Worm (Caenorhabditis elegans) whole organism, L3 larva: ENCODE data around the gene tag-209.

ENCODE experiments used
- R02D3.7 ChIP-seq: fragments of 150-350 bp; optimal IDR thresholded peaks from 2 replicates; lab custom pipeline; 2014; ENCODE audit warnings: missing biosample characterization, missing genetic modification characterization
- aly-2 ChIP-seq: fragments of 150-350 bp; optimal IDR thresholded peaks from 2 replicates; lab custom pipeline; 2014; ENCODE audit warnings: missing biosample characterization, missing genetic modification characterization
- ceh-16 ChIP-seq: sonication (generic microtip); optimal IDR thresholded peaks from 2 replicates; lab custom pipeline; 2017; ENCODE audit warnings: missing biosample characterization, missing genetic modification characterization
- ceh-82 ChIP-seq: fragments of 150-350 bp; optimal IDR thresholded peaks from 2 replicates; lab custom pipeline; 2014; ENCODE audit warnings: missing biosample characterization, missing genetic modification characterization
- ceh-9 ChIP-seq: sonication (generic microtip); optimal IDR thresholded peaks from 2 replicates; lab custom pipeline; 2018; ENCODE audit warnings: missing biosample characterization, missing genetic modification characterization
- daf-12 ChIP-seq: fragments of 150-350 bp; optimal IDR thresholded peaks from 2 replicates; lab custom pipeline; 2014; ENCODE audit warnings: missing biosample characterization, missing genetic modification reagents, missing genetic modification characterization
- egl-27 ChIP-seq: sonication (generic microtip); optimal IDR thresholded peaks from 4 replicates; lab custom pipeline; 2017; ENCODE audit warnings: missing biosample characterization, missing genetic modification reagents, missing genetic modification characterization
- egl-5 ChIP-seq: fragments of 150-350 bp; optimal IDR thresholded peaks from 2 replicates; lab custom pipeline; 2017; ENCODE audit warnings: missing biosample characterization, missing genetic modification reagents, missing genetic modification characterization, inconsistent platforms
- elt-2 ChIP-seq: sonication (generic microtip); optimal IDR thresholded peaks from 2 replicates; lab custom pipeline; 2016; ENCODE audit warnings: missing genetic modification reagents, mild to moderate bottlenecking, missing genetic modification characterization, missing compliant biosample characterization
- eor-1 ChIP-seq, 2 experiments: fragments of 150-350 bp; optimal IDR thresholded peaks; 2 replicates each; lab custom pipeline; 2014 to 2018; ENCODE audit warnings: missing biosample characterization in 2 of 2, missing genetic modification characterization in 2 of 2
- fkh-2 ChIP-seq: fragments of 150-350 bp; optimal IDR thresholded peaks from 2 replicates; lab custom pipeline; 2014; ENCODE audit warnings: missing biosample characterization, missing genetic modification reagents, missing genetic modification characterization
- hmg-11 ChIP-seq: sonication (generic microtip); optimal IDR thresholded peaks from 2 replicates; lab custom pipeline; 2016; ENCODE audit warnings: missing genetic modification characterization, missing compliant biosample characterization
- jun-1 ChIP-seq: fragments of 150-350 bp; optimal IDR thresholded peaks from 2 replicates; lab custom pipeline; 2014; ENCODE audit warnings: missing biosample characterization, missing genetic modification reagents, missing genetic modification characterization
- lin-15B ChIP-seq: fragments of 150-350 bp; optimal IDR thresholded peaks from 2 replicates; lab custom pipeline; 2014; ENCODE audit warnings: missing biosample characterization, missing genetic modification characterization
- lin-39 ChIP-seq: fragments of 150-350 bp; optimal IDR thresholded peaks from 2 replicates; lab custom pipeline; 2018; ENCODE audit warnings: missing biosample characterization, missing genetic modification reagents, missing genetic modification characterization
- lsy-12 ChIP-seq: sonication (generic microtip); optimal IDR thresholded peaks from 2 replicates; lab custom pipeline; 2016; ENCODE audit warnings: mild to moderate bottlenecking, missing genetic modification characterization, missing compliant biosample characterization
- mdl-1 ChIP-seq: fragments of 150-350 bp; optimal IDR thresholded peaks from 2 replicates; lab custom pipeline; 2014; ENCODE audit warnings: missing biosample characterization, missing genetic modification characterization
- mml-1 ChIP-seq: fragments of 150-350 bp; sonication (generic microtip); optimal IDR thresholded peaks from 3 replicates; lab custom pipeline; 2014; ENCODE audit warnings: missing biosample characterization, missing genetic modification characterization
- nfya-1 ChIP-seq: sonication (generic microtip); optimal IDR thresholded peaks from 2 replicates; lab custom pipeline; 2017; ENCODE audit warnings: missing genetic modification characterization, mild to moderate bottlenecking, missing compliant biosample characterization, antibody characterized with exemption, moderate library complexity; ENCODE audit not compliant: insufficient read depth
- nhr-12 ChIP-seq: fragments of 150-350 bp; optimal IDR thresholded peaks from 2 replicates; lab custom pipeline; 2014; ENCODE audit warnings: missing biosample characterization, missing genetic modification characterization
- nhr-23 ChIP-seq: fragments of 150-350 bp; optimal IDR thresholded peaks from 2 replicates; lab custom pipeline; 2014; ENCODE audit warnings: missing biosample characterization, missing genetic modification reagents, missing genetic modification characterization
- nhr-237 ChIP-seq: fragments of 150-350 bp; optimal IDR thresholded peaks from 2 replicates; lab custom pipeline; 2014; ENCODE audit warnings: missing biosample characterization, missing genetic modification characterization
- nhr-25 ChIP-seq: sonication (generic microtip); optimal IDR thresholded peaks from 2 replicates; lab custom pipeline; 2017; ENCODE audit warnings: missing biosample characterization, missing genetic modification characterization
- nhr-67 ChIP-seq: fragments of 150-350 bp; optimal IDR thresholded peaks from 2 replicates; lab custom pipeline; 2014; ENCODE audit warnings: missing biosample characterization, missing genetic modification characterization
- pha-4 ChIP-seq: fragments of 150-350 bp; optimal IDR thresholded peaks from 2 replicates; lab custom pipeline; 2014; ENCODE audit warnings: missing biosample characterization, missing genetic modification reagents, missing genetic modification characterization
- pqm-1 ChIP-seq: fragments of 150-350 bp; optimal IDR thresholded peaks from 2 replicates; lab custom pipeline; 2017; ENCODE audit warnings: missing biosample characterization, missing genetic modification characterization, inconsistent platforms
- snpc-4 ChIP-seq: fragments of 150-350 bp; optimal IDR thresholded peaks from 2 replicates; lab custom pipeline; 2014; ENCODE audit warnings: missing biosample characterization, missing genetic modification characterization
- tbx-2 ChIP-seq: sonication (generic microtip); optimal IDR thresholded peaks from 2 replicates; lab custom pipeline; 2016; ENCODE audit warnings: mild to moderate bottlenecking, missing genetic modification characterization, missing compliant biosample characterization
- unc-39 ChIP-seq: sonication (generic microtip); optimal IDR thresholded peaks from 4 replicates; lab custom pipeline; 2017; ENCODE audit warnings: missing biosample characterization, missing genetic modification characterization
- ztf-4 ChIP-seq: fragments of 150-350 bp; optimal IDR thresholded peaks from 2 replicates; lab custom pipeline; 2014; ENCODE audit warnings: missing biosample characterization, missing genetic modification characterization

Gene tag-209

DNA sequence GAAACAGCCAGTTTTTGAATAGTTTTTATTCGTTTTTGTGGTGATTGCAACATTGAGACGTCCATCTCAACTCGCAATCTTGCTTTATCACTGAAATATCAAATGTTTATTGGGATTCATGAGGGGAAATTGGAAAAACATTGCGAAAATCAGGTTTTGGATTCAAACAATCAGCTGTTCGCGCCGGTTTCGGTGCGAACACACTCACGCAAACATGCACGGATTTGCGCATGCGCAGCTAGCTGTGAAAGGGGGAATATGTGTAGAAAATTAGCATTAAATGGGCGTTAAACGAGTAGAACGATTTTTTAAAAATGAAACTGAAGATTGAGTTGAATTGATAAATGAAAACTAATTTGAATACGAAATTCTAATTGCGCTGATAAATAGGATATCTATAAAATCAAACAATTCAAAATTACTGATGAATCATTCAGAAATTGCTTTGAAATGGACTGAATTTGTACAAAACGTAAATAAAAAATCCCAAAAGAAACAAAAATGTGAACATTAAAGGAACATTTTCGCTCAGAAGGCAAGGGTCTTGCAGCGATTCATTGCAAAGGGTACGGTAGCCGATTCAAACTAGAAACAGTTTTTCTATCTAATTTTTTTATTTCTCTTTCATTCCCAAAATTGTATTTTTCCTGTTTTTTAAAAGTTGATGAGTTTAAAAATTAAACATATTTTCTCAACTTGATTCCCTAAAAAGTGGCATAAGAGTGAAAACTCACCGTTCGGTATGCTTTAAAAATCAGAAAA is 3.7 kb upstream of the tag-209 start, which contains the start of gene ect-2:
ect-2 (minus strand) TSS at position 762 of the 762 bp plus-strand sequence.
- TF ChIP-seq snpc-4 = no peak
- TF ChIP-seq nhr-12 = no peak
- no peak for TF ChIP-seq elt-2 (tag; lab: Kevin White, UChicago)
- TF ChIP-seq fkh-2 (tag; lab: Kevin White, UChicago) = no peak
- TF ChIP-seq lin-39 (tag; lab: Kevin White, UChicago) = no peak
- no peak for TF ChIP-seq ceh-9
- peak; percentile 34 for TF ChIP-seq nfya-1 (tag; lab: Kevin White, UChicago)
- peak; percentile 5 for TF ChIP-seq lin-15B (tag; lab: Kevin White, UChicago)
- TF ChIP-seq nhr-25 (tag; lab: Kevin White, UChicago) = peak; percentile 37

ce11 chrII:10784248-10784647 is 2.9 kb upstream of the tag-209 start:
- no peak for TF ChIP-seq daf-12 (tag; lab: Kevin White, UChicago)

- no peak for TF ChIP-seq ceh-16 (tag; lab: Kevin White, UChicago)
- TF ChIP-seq elt-2 (tag; lab: Kevin White, UChicago) = peak; percentile 59
- TF ChIP-seq pqm-1 = peak; percentile 12
- no peak for TF ChIP-seq lsy-12 (tag; lab: Kevin White, UChicago)
- peak; percentile 67 for TF ChIP-seq nhr-25 (tag; lab: Kevin White, UChicago)
- peak; percentile 19 for TF ChIP-seq lin-39 (tag; lab: Kevin White, UChicago)
- TF ChIP-seq snpc-4 = peak; percentile 80
- peak; percentile 76 for TF ChIP-seq pha-4
- TF ChIP-seq hmg-11 (tag; lab: Kevin White, UChicago) = peak; percentile 39
- no peak for TF ChIP-seq mml-1 (tag; lab: Kevin White, UChicago)
- TF ChIP-seq tbx-2 (tag; lab: Kevin White, UChicago) = no peak
- TF ChIP-seq ceh-9 = no peak
- TF ChIP-seq ceh-82 (tag; lab: Kevin White, UChicago) = no peak
- TF ChIP-seq nhr-23 (tag; lab: Kevin White, UChicago) = peak; percentile 73
- peak; percentile 69 for TF ChIP-seq nfya-1 (tag; lab: Kevin White, UChicago)
- peak; percentile 8 for TF ChIP-seq egl-5 (tag; lab: Kevin White, UChicago)
- TF ChIP-seq lin-15B (tag; lab: Kevin White, UChicago) = peak; percentile 75
- TF ChIP-seq mdl-1 (tag; lab: Kevin White, UChicago) = no peak
- TF ChIP-seq unc-39 (tag; lab: Kevin White, UChicago) = no peak
- peak; percentile 23 for TF ChIP-seq R02D3.7 (tag; lab: Kevin White, UChicago)
- TF ChIP-seq aly-2 = no peak
- TF ChIP-seq daf-12 (tag; lab: Kevin White, UChicago) = no peak
These were observed 2.2 kb upstream of the tag-209 start, which contains the start of gene cdl-1 for ce11 chrII:10784780-10785463. Gene cdl-1, plus strand, starts transcription at chrII:10785452.

- TF ChIP-seq eor-1 (tag; optimal IDR thresholded peaks at IDR 0.05; lab: Kevin White, UChicago) = no peak
- TF ChIP-seq ceh-9 = no peak
- no peak for TF ChIP-seq ceh-82 (tag; lab: Kevin White, UChicago)
- TF ChIP-seq jun-1 (tag; lab: Kevin White, UChicago) = no peak
- no peak for TF ChIP-seq mml-1 (tag; lab: Kevin White, UChicago)
- no peak for TF ChIP-seq ztf-4 (tag; lab: Kevin White, UChicago)
- TF ChIP-seq nhr-237 = no peak
- no peak for TF ChIP-seq nhr-23 (tag; lab: Kevin White, UChicago)
These were observed 5.5 kb downstream of the tag-209 start for ce11 chrII:10792611-10793010.

ce11 chrII:10793393-10793792 is 6.3 kb downstream of the tag-209 start, which contains the start of gene vps-11:
Gene vps-11, minus strand, starts transcription at chrII:10793493.
- no peak for TF ChIP-seq ceh-16 (tag; lab: Kevin White, UChicago)
- no peak for TF ChIP-seq egl-27 (tag; lab: Kevin White, UChicago)
- no peak for TF ChIP-seq nhr-67 (tag; lab: Kevin White, UChicago)
- no peak for TF ChIP-seq unc-39 (tag; lab: Kevin White, UChicago)
